Worm (Caenorhabditis elegans) whole organism, early embryonic: ENCODE measurements around the gene T02G5.14.

Source experiments
- B0310.2 ChIP-seq: sonication (generic microtip); optimal IDR thresholded peaks from 2 replicates; lab custom pipeline; 2016; ENCODE audit warnings: mild to moderate bottlenecking, missing genetic modification characterization, missing compliant biosample characterization
- F13C5.2 ChIP-seq: sonication (generic microtip); optimal IDR thresholded peaks from 2 replicates; lab custom pipeline; 2017; ENCODE audit warnings: mild to moderate bottlenecking, missing genetic modification characterization, inconsistent platforms, missing compliant biosample characterization
- aly-1 ChIP-seq: sonication (generic microtip); optimal IDR thresholded peaks from 2 replicates; lab custom pipeline; 2016; ENCODE audit warnings: missing genetic modification characterization, missing compliant biosample characterization
- ama-1 ChIP-seq: fragments of 150-350 bp; optimal IDR thresholded peaks from 2 replicates; lab custom pipeline; 2014
- ceh-13 ChIP-seq: fragments of 200-800 bp; sonication (Bioruptor generic); optimal IDR thresholded peaks from 2 replicates; lab custom pipeline; 2018; ENCODE audit warnings: mild to moderate bottlenecking, missing genetic modification characterization, missing compliant biosample characterization
- ceh-36 ChIP-seq: sonication (generic microtip); optimal IDR thresholded peaks from 2 replicates; lab custom pipeline; 2016; ENCODE audit warnings: missing genetic modification characterization, inconsistent platforms, missing compliant biosample characterization
- ets-7 ChIP-seq: sonication (generic microtip); optimal IDR thresholded peaks from 2 replicates; lab custom pipeline; 2016; ENCODE audit warnings: missing genotype, missing genetic modification characterization, missing compliant biosample characterization
- flt-1 ChIP-seq: fragments of 200-800 bp; sonication (Bioruptor generic); IDR thresholded peaks from 2 replicates; pipeline ENCODE4 v1.3.6; 2022; ENCODE audit warnings: missing genetic modification characterization, missing compliant biosample characterization
- hmbx-1 ChIP-seq: sonication (generic microtip); optimal IDR thresholded peaks from 2 replicates; lab custom pipeline; 2016; ENCODE audit warnings: mild to moderate bottlenecking, missing genetic modification characterization, missing compliant biosample characterization
- hmg-4 ChIP-seq: fragments of 200-800 bp; sonication (Bioruptor generic); optimal IDR thresholded peaks from 2 replicates; lab custom pipeline; 2018; ENCODE audit warnings: mild to moderate bottlenecking, missing genetic modification characterization, missing compliant biosample characterization
- hnd-1 ChIP-seq: sonication (generic microtip); optimal IDR thresholded peaks from 2 replicates; lab custom pipeline; 2016; ENCODE audit warnings: missing genetic modification characterization, missing compliant biosample characterization
- pes-1 ChIP-seq: fragments of 200-800 bp; sonication (Bioruptor generic); IDR thresholded peaks from 2 replicates; pipeline ENCODE4 v1.3.6; 2022; ENCODE audit warnings: missing genetic modification reagents, missing genetic modification characterization, missing compliant biosample characterization
- scrt-1 ChIP-seq: fragments of 200-800 bp; sonication (Bioruptor generic); IDR thresholded peaks from 2 replicates; pipeline ENCODE4 v1.3.6; 2022; ENCODE audit warnings: missing genetic modification characterization, missing compliant biosample characterization
- sea-1 ChIP-seq: fragments of 200-800 bp; sonication (Bioruptor generic); conservative IDR thresholded peaks from 2 replicates; pipeline ENCODE4 v1.3.6; 2022; ENCODE audit warnings: missing genetic modification characterization, missing compliant biosample characterization
- tbx-11 ChIP-seq: fragments of 200-800 bp; sonication (Bioruptor generic); IDR thresholded peaks from 2 replicates; pipeline ENCODE4 v1.3.6; 2022; ENCODE audit warnings: missing genetic modification characterization, missing compliant biosample characterization
- tbx-37 ChIP-seq: fragments of 200-800 bp; sonication (Bioruptor generic); conservative IDR thresholded peaks from 2 replicates; pipeline ENCODE4 v1.3.6; 2022; ENCODE audit warnings: missing genetic modification reagents, missing genetic modification characterization, missing compliant biosample characterization
- tra-4 ChIP-seq: sonication (generic microtip); optimal IDR thresholded peaks from 2 replicates; lab custom pipeline; 2017; ENCODE audit warnings: missing genetic modification characterization, missing compliant biosample characterization

The T02G5.14 gene

ce11 chrII:7061730-7062129, 22.4 kb upstream of the T02G5.14 start, which contains the start of gene acs-6:
acs-6 (plus strand) TSS chrII:7062030.
- no peak for TF ChIP-seq hmbx-1 (tag; lab: Kevin White, UChicago)
- no peak for TF ChIP-seq aly-1 (tag; lab: Kevin White, UChicago)
- no peak for TF ChIP-seq hmg-4 (GFP tag; lab: Kevin White, UChicago)
- TF ChIP-seq pes-1, result no peak
- TF ChIP-seq ets-7 (tag; lab: Kevin White, UChicago), result no peak
- TF ChIP-seq hnd-1 (tag; lab: Kevin White, UChicago), result no peak
- TF ChIP-seq ama-1 (lab: Kevin White, UChicago), result no peak
- TF ChIP-seq flt-1 (GFP tag; lab: Robert Waterston, UW), result no peak
- TF ChIP-seq B0310.2 (tag; lab: Kevin White, UChicago), result no peak
- TF ChIP-seq tbx-11, result no peak
- TF ChIP-seq scrt-1 (GFP tag; lab: Robert Waterston, UW), result no peak
- no peak for TF ChIP-seq sea-1 (GFP tag; lab: Robert Waterston, UW)
- TF ChIP-seq F13C5.2 (tag; lab: Kevin White, UChicago), result no peak
- TF ChIP-seq ceh-36 (tag; lab: Kevin White, UChicago), result no peak
- TF ChIP-seq tbx-37, result no peak
- no peak for TF ChIP-seq ceh-13
- TF ChIP-seq tra-4 (tag; lab: Kevin White, UChicago), result no peak

ce11 chrII:7065391-7065790, 18.7 kb upstream of the T02G5.14 start, which contains the start of gene nos-2:
nos-2 (plus strand) TSS chrII:7065618.
- TF ChIP-seq scrt-1 (GFP tag; lab: Robert Waterston, UW), result no peak
- no peak for TF ChIP-seq ceh-36 (tag; lab: Kevin White, UChicago)
- TF ChIP-seq F13C5.2 (tag; lab: Kevin White, UChicago), result no peak
- TF ChIP-seq B0310.2 (tag; lab: Kevin White, UChicago), result no peak
- TF ChIP-seq hnd-1 (tag; lab: Kevin White, UChicago), result no peak
- no peak for TF ChIP-seq hmbx-1 (tag; lab: Kevin White, UChicago)
- TF ChIP-seq ets-7 (tag; lab: Kevin White, UChicago), result no peak
- no peak for TF ChIP-seq pes-1
- no peak for TF ChIP-seq hmg-4 (GFP tag; lab: Kevin White, UChicago)
- no peak for TF ChIP-seq ceh-13
- TF ChIP-seq ama-1 (lab: Kevin White, UChicago), result no peak
- TF ChIP-seq sea-1 (GFP tag; lab: Robert Waterston, UW), result no peak
- no peak for TF ChIP-seq flt-1 (GFP tag; lab: Robert Waterston, UW)
- no peak for TF ChIP-seq tra-4 (tag; lab: Kevin White, UChicago)
- TF ChIP-seq tbx-11, result no peak

ce11 chrII:7069866-7070265, 14.3 kb upstream of the T02G5.14 start, which contains the start of gene him-14:
him-14 (minus strand) TSS chrII:7069966.
- TF ChIP-seq ceh-13 (no peak), sea-1 (GFP tag; lab: Robert Waterston, UW) (no peak), ets-7 (tag; lab: Kevin White, UChicago) (no peak), scrt-1 (GFP tag; lab: Robert Waterston, UW) (no peak), ceh-36 (tag; lab: Kevin White, UChicago) (no peak), B0310.2 (tag; lab: Kevin White, UChicago) (no peak), pes-1 (no peak)

ce11 chrII:7070434-7070833, 13.7 kb upstream of the T02G5.14 start:
- TF ChIP-seq tra-4 (tag; lab: Kevin White, UChicago) (no peak), ceh-13 (no peak), hnd-1 (tag; lab: Kevin White, UChicago) (no peak), ets-7 (tag; lab: Kevin White, UChicago) (no peak), ama-1 (lab: Kevin White, UChicago) (no peak), scrt-1 (GFP tag; lab: Robert Waterston, UW) (no peak), tbx-11 (no peak), tbx-37 (no peak), hmbx-1 (tag; lab: Kevin White, UChicago) (no peak), aly-1 (tag; lab: Kevin White, UChicago) (no peak), B0310.2 (tag; lab: Kevin White, UChicago) (no peak), flt-1 (GFP tag; lab: Robert Waterston, UW) (no peak)

ce11 chrII:7072315-7072589, 11.9 kb upstream of the T02G5.14 start, which contains the start of gene kars-1:
kars-1 (minus strand) TSS chrII:7072415.
- TF ChIP-seq ceh-36 (tag; lab: Kevin White, UChicago) (no peak), tra-4 (tag; lab: Kevin White, UChicago) (no peak), tbx-11 (no peak), ets-7 (tag; lab: Kevin White, UChicago) (no peak), hmg-4 (GFP tag; lab: Kevin White, UChicago) (no peak)

ce11 chrII:7072590-7073536, 11.3 kb upstream of the T02G5.14 start:
- TF ChIP-seq ceh-36 (tag; lab: Kevin White, UChicago), result no peak
- no peak for TF ChIP-seq sea-1 (GFP tag; lab: Robert Waterston, UW)
- peak; percentile 5 for TF ChIP-seq ceh-13
- 0 out of 2 replicates have a peak, but pooled peaks have one; percentile 19 for TF ChIP-seq tbx-37
- TF ChIP-seq hnd-1 (tag; lab: Kevin White, UChicago), result peak; percentile 5
- TF ChIP-seq ets-7 (tag; lab: Kevin White, UChicago), result peak; percentile 18

ce11 chrII:7073537-7073913, 10.6 kb upstream of the T02G5.14 start, which contains the start of gene kat-1:
kat-1 (plus strand) TSS chrII:7073814.
- TF ChIP-seq ceh-36 (tag; lab: Kevin White, UChicago) (no peak), pes-1 (no peak), tra-4 (tag; lab: Kevin White, UChicago) (no peak), sea-1 (GFP tag; lab: Robert Waterston, UW) (no peak), ceh-13 (no peak), scrt-1 (GFP tag; lab: Robert Waterston, UW) (no peak), tbx-37 (no peak), flt-1 (GFP tag; lab: Robert Waterston, UW) (no peak), hnd-1 (tag; lab: Kevin White, UChicago) (no peak), F13C5.2 (tag; lab: Kevin White, UChicago) (no peak), hmbx-1 (tag; lab: Kevin White, UChicago) (no peak), B0310.2 (tag; lab: Kevin White, UChicago) (no peak), hmg-4 (GFP tag; lab: Kevin White, UChicago) (no peak), tbx-11 (no peak), ama-1 (lab: Kevin White, UChicago) (no peak), ets-7 (tag; lab: Kevin White, UChicago) (no peak)
